Fruit fly (Drosophila melanogaster) whole organism, embryonic: ENCODE results near the gene CG1951.

ENCODE experiments used
- Bgb ChIP-seq: fragments of 200-800 bp; sonication (Bioruptor generic); IDR thresholded peaks from 2 replicates; pipeline ENCODE4 v1.3.6; 2022; ENCODE audit warnings: missing biosample characterization, missing genetic modification characterization; ENCODE audit not compliant: partially characterized antibody
- CG1024 ChIP-seq: fragments of 200-800 bp; sonication (Bioruptor generic); IDR thresholded peaks from 2 replicates; pipeline ENCODE4 v1.3.6; 2022; ENCODE audit warnings: missing biosample characterization, missing genetic modification characterization
- CG10321 ChIP-seq: fragments of 200-800 bp; sonication (Bioruptor generic); IDR thresholded peaks from 2 replicates; pipeline ENCODE4 v1.3.6; 2022; ENCODE audit warnings: missing biosample characterization, missing genetic modification characterization
- CG11504 ChIP-seq: fragments of 200-800 bp; sonication (Bioruptor generic); optimal IDR thresholded peaks from 3 replicates; lab custom pipeline; 2019; ENCODE audit warnings: missing biosample characterization, mild to moderate bottlenecking, missing genetic modification characterization, moderate library complexity
- CG12744 ChIP-seq: fragments of 200-800 bp; sonication (Bioruptor generic); optimal IDR thresholded peaks from 2 replicates; lab custom pipeline; 2016; ENCODE audit warnings: missing biosample characterization, missing genetic modification characterization
- CG12769 ChIP-seq: fragments of 200-800 bp; sonication (Bioruptor generic); optimal IDR thresholded peaks from 2 replicates; lab custom pipeline; 2019; ENCODE audit warnings: missing biosample characterization, mild to moderate bottlenecking, missing genetic modification characterization, moderate library complexity
- CG1603 ChIP-seq: fragments of 200-800 bp; sonication (Bioruptor generic); optimal IDR thresholded peaks from 2 replicates; lab custom pipeline; 2019; ENCODE audit warnings: missing biosample characterization, mild to moderate bottlenecking, missing genetic modification characterization, moderate library complexity
- CG17359 ChIP-seq: fragments of 200-800 bp; sonication (Bioruptor generic); optimal IDR thresholded peaks from 3 replicates; lab custom pipeline; 2018; ENCODE audit warnings: missing biosample characterization, mild to moderate bottlenecking, missing genetic modification characterization, moderate library complexity
- CG17385 ChIP-seq: fragments of 200-800 bp; sonication (Bioruptor generic); optimal IDR thresholded peaks from 3 replicates; lab custom pipeline; 2018; ENCODE audit warnings: missing biosample characterization, mild to moderate bottlenecking, missing genetic modification characterization
- CG17802 ChIP-seq: fragments of 200-800 bp; sonication (Bioruptor generic); optimal IDR thresholded peaks from 2 replicates; lab custom pipeline; 2018; ENCODE audit warnings: missing biosample characterization, mild to moderate bottlenecking, missing genetic modification characterization, moderate library complexity
- CG18599 ChIP-seq: fragments of 200-800 bp; sonication (Bioruptor generic); optimal IDR thresholded peaks from 3 replicates; lab custom pipeline; 2017; ENCODE audit warnings: missing biosample characterization, missing genetic modification characterization, mild to moderate bottlenecking, moderate library complexity, missing genetic modification reagents
- CG2116 ChIP-seq: fragments of 200-800 bp; sonication (Bioruptor generic); optimal IDR thresholded peaks from 3 replicates; lab custom pipeline; 2018; ENCODE audit warnings: missing biosample characterization, mild to moderate bottlenecking, missing genetic modification characterization
- CG3163 ChIP-seq: fragments of 200-800 bp; sonication (Bioruptor generic); optimal IDR thresholded peaks from 3 replicates; lab custom pipeline; 2016; ENCODE audit warnings: missing biosample characterization, missing genetic modification characterization
- CG32767 ChIP-seq: fragments of 200-800 bp; sonication (Bioruptor generic); IDR thresholded peaks from 2 replicates; pipeline ENCODE4 v1.3.6; 2022; ENCODE audit warnings: missing biosample characterization, missing genetic modification characterization
- CG6683 ChIP-seq: fragments of 200-800 bp; sonication (Bioruptor generic); optimal IDR thresholded peaks from 2 replicates; lab custom pipeline; 2017; ENCODE audit warnings: missing biosample characterization, mild to moderate bottlenecking, missing genetic modification characterization, missing genetic modification reagents
- CG6813 ChIP-seq: fragments of 200-800 bp; sonication (Bioruptor generic); optimal IDR thresholded peaks from 2 replicates; lab custom pipeline; 2017; ENCODE audit warnings: missing biosample characterization, missing genetic modification characterization, mild to moderate bottlenecking, moderate library complexity, missing genetic modification reagents
- CG9215 ChIP-seq: fragments of 200-800 bp; sonication (Bioruptor generic); IDR thresholded peaks from 2 replicates; pipeline ENCODE4 v1.3.6; 2022; ENCODE audit warnings: missing biosample characterization, missing genetic modification characterization
- CG9876 ChIP-seq: fragments of 200-800 bp; sonication (Bioruptor generic); optimal IDR thresholded peaks from 2 replicates; lab custom pipeline; 2016; ENCODE audit warnings: missing biosample characterization, missing genetic modification characterization
- CG9932 ChIP-seq: fragments of 200-800 bp; sonication (Bioruptor generic); IDR thresholded peaks from 2 replicates; pipeline ENCODE4 v1.3.6; 2022; ENCODE audit warnings: missing biosample characterization, missing genetic modification characterization
- Dref ChIP-seq: fragments of 200-800 bp; sonication (Bioruptor generic); IDR thresholded peaks from 2 replicates; pipeline ENCODE4 v1.3.6; 2022; ENCODE audit warnings: missing biosample characterization, missing genetic modification characterization
- ERR ChIP-seq: fragments of 200-800 bp; sonication (Bioruptor generic); optimal IDR thresholded peaks from 2 replicates; lab custom pipeline; 2016; ENCODE audit warnings: missing biosample characterization, missing genetic modification characterization
- Fer3 ChIP-seq: fragments of 200-800 bp; sonication (Bioruptor generic); optimal IDR thresholded peaks from 2 replicates; lab custom pipeline; 2018; ENCODE audit warnings: missing biosample characterization, mild to moderate bottlenecking, missing genetic modification characterization, moderate library complexity
- H15 ChIP-seq: fragments of 200-800 bp; sonication (Bioruptor generic); IDR thresholded peaks from 3 replicates; pipeline ENCODE4 v1.3.6; 2022; ENCODE audit warnings: missing biosample characterization, missing genetic modification characterization
- MESR4 ChIP-seq: fragments of 200-800 bp; sonication (Bioruptor generic); optimal IDR thresholded peaks from 2 replicates; lab custom pipeline; 2018; ENCODE audit warnings: missing biosample characterization, mild to moderate bottlenecking, missing genetic modification characterization, moderate library complexity
- Nf-YC ChIP-seq: fragments of 200-800 bp; optimal IDR thresholded peaks from 3 replicates; lab custom pipeline; 2019; ENCODE audit warnings: missing biosample characterization, mild to moderate bottlenecking, missing genetic modification characterization, moderate library complexity
- TFAM ChIP-seq: fragments of 200-800 bp; sonication (Bioruptor generic); optimal IDR thresholded peaks from 2 replicates; lab custom pipeline; 2017; ENCODE audit warnings: missing biosample characterization, missing genetic modification characterization, inconsistent platforms
- ato ChIP-seq: fragments of 200-800 bp; sonication (Bioruptor generic); IDR thresholded peaks from 2 replicates; pipeline ENCODE4 v1.3.6; 2022; ENCODE audit warnings: missing biosample characterization, missing genetic modification characterization; ENCODE audit not compliant: partially characterized antibody
- cas ChIP-seq: fragments of 200-800 bp; sonication (Bioruptor generic); IDR thresholded peaks from 2 replicates; pipeline ENCODE4 v1.3.6; 2022; ENCODE audit warnings: missing biosample characterization, missing genetic modification characterization
- chinmo ChIP-seq: fragments of 200-800 bp; sonication (Bioruptor generic); IDR thresholded peaks from 4 replicates; pipeline ENCODE4 v1.3.6; 2022; ENCODE audit warnings: missing biosample characterization, missing genetic modification characterization; ENCODE audit not compliant: partially characterized antibody
- ci ChIP-seq: fragments of 200-800 bp; sonication (Bioruptor generic); IDR thresholded peaks from 3 replicates; pipeline ENCODE4 v1.3.6; 2022; ENCODE audit warnings: missing biosample characterization, missing genetic modification characterization
- dmrt11E ChIP-seq: fragments of 200-800 bp; sonication (Bioruptor generic); optimal IDR thresholded peaks from 3 replicates; lab custom pipeline; 2018; ENCODE audit warnings: missing biosample characterization, mild to moderate bottlenecking, missing genetic modification characterization, moderate library complexity
- fu2 ChIP-seq: fragments of 200-800 bp; sonication (Bioruptor generic); optimal IDR thresholded peaks from 2 replicates; lab custom pipeline; 2016; ENCODE audit warnings: missing biosample characterization, missing genetic modification characterization
- her ChIP-seq: fragments of 200-800 bp; sonication (Bioruptor generic); optimal IDR thresholded peaks from 2 replicates; lab custom pipeline; 2016; ENCODE audit warnings: missing biosample characterization, missing genetic modification characterization
- hkb ChIP-seq, 2 experiments: fragments of 200-800 bp in 1 of 2; fragments of >200 bp in 1 of 2; sonication (Bioruptor generic) in 1 of 2; IDR thresholded peaks in 1 of 2; optimal IDR thresholded peaks in 1 of 2; 2 replicates each; pipeline versions ENCODE4 v1.3.6 to Lab custom; 2017 to 2022; ENCODE audit warnings: missing biosample characterization in 1 of 2, missing genetic modification characterization in 1 of 2
- lbe ChIP-seq: fragments of 200-800 bp; sonication (Bioruptor generic); optimal IDR thresholded peaks from 2 replicates; lab custom pipeline; 2016; ENCODE audit warnings: missing biosample characterization, mild to moderate bottlenecking, missing genetic modification characterization
- lmd ChIP-seq: fragments of 200-800 bp; sonication (Bioruptor generic); IDR thresholded peaks from 2 replicates; pipeline ENCODE4 v1.3.6; 2022; ENCODE audit warnings: missing biosample characterization, missing genetic modification characterization
- mam ChIP-seq: fragments of 200-800 bp; sonication (Bioruptor generic); optimal IDR thresholded peaks from 3 replicates; lab custom pipeline; 2016; ENCODE audit warnings: missing biosample characterization, missing genetic modification characterization
- mld ChIP-seq: fragments of 200-800 bp; sonication (Bioruptor generic); IDR thresholded peaks from 3 replicates; pipeline ENCODE4 v1.3.6; 2022; ENCODE audit warnings: missing biosample characterization, missing genetic modification characterization; ENCODE audit not compliant: partially characterized antibody
- slbo ChIP-seq: fragments of 200-800 bp; sonication (Bioruptor generic); IDR thresholded peaks from 2 replicates; pipeline ENCODE4 v1.3.6; 2022; ENCODE audit warnings: missing biosample characterization, missing genetic modification characterization
- sna ChIP-seq: fragments of 200-800 bp; sonication (Bioruptor generic); IDR thresholded peaks from 2 replicates; pipeline ENCODE4 v1.3.6; 2022; ENCODE audit warnings: missing biosample characterization, missing genetic modification characterization; ENCODE audit not compliant: partially characterized antibody
- sob ChIP-seq: fragments of 200-800 bp; sonication (Bioruptor generic); IDR thresholded peaks from 2 replicates; pipeline ENCODE4 v1.3.6; 2022; ENCODE audit warnings: missing biosample characterization, missing genetic modification characterization
- ssp ChIP-seq: fragments of 200-800 bp; sonication (Bioruptor generic); IDR thresholded peaks from 2 replicates; pipeline ENCODE4 v1.3.6; 2022; ENCODE audit warnings: missing biosample characterization, missing genetic modification characterization
- stwl ChIP-seq: fragments of 200-800 bp; sonication (Bioruptor generic); optimal IDR thresholded peaks from 3 replicates; lab custom pipeline; 2018; ENCODE audit warnings: missing biosample characterization, mild to moderate bottlenecking, missing genetic modification characterization, moderate library complexity
- trem ChIP-seq: fragments of 200-800 bp; optimal IDR thresholded peaks from 3 replicates; lab custom pipeline; 2019; ENCODE audit warnings: missing biosample characterization, mild to moderate bottlenecking, missing genetic modification characterization, moderate library complexity
- unc-4 ChIP-seq: fragments of 200-800 bp; sonication (Bioruptor generic); IDR thresholded peaks from 2 replicates; pipeline ENCODE4 v1.3.6; 2022; ENCODE audit warnings: missing biosample characterization, missing genetic modification characterization; ENCODE audit not compliant: partially characterized antibody
- vfl ChIP-seq: fragments of 200-800 bp; sonication (Bioruptor generic); optimal IDR thresholded peaks from 2 replicates; lab custom pipeline; 2016; ENCODE audit warnings: missing biosample characterization, missing genetic modification characterization
- vvl ChIP-seq: fragments of 200-800 bp; sonication (Bioruptor generic); IDR thresholded peaks from 2 replicates; pipeline ENCODE4 v1.3.6; 2022; ENCODE audit warnings: missing biosample characterization, missing genetic modification characterization

CG1951 gene

dm6 chr3R:29039704-29040430 is 12.8 kb downstream of the CG1951 start (continued):
- TF ChIP-seq ci (GFP tag; lab: Robert Waterston, UW) = peak; percentile 48; the same call in 2 of the 3 replicates
- TF ChIP-seq cas = no peak
- peak; percentile 10 for TF ChIP-seq lbe (GFP tag; lab: Kevin White, UChicago)
- peak; percentile 62 for TF ChIP-seq ERR (GFP tag; lab: Kevin White, UChicago)
- peak; percentile 91 for TF ChIP-seq Nf-YC (tag; lab: Kevin White, UChicago)
- no peak for TF ChIP-seq CG6813
- TF ChIP-seq hkb (optimal IDR thresholded peaks at IDR 0.05; lab: Kevin White, UChicago) = no peak
- 0 out of 2 replicates have a peak, but pooled peaks have one; percentile 10 for TF ChIP-seq hkb (GFP tag; IDR thresholded peaks at IDR 0.05; lab: Robert Waterston, UW)
- TF ChIP-seq lmd (GFP tag; lab: Robert Waterston, UW) = peak; percentile 16; the same call in 1 of the 2 replicates
- peak; percentile 49 for TF ChIP-seq CG9932 (GFP tag; lab: Robert Waterston, UW)
- TF ChIP-seq CG18599 = peak; percentile 43
- no peak for TF ChIP-seq H15 (GFP tag; lab: Robert Waterston, UW)
- peak; percentile 43 for TF ChIP-seq slbo
- TF ChIP-seq CG3163 = peak; percentile 33
- no peak for TF ChIP-seq TFAM (GFP tag; lab: Kevin White, UChicago)
- TF ChIP-seq mld (GFP tag; lab: Robert Waterston, UW) = no peak
- no peak for TF ChIP-seq ato (GFP tag; lab: Robert Waterston, UW)
- TF ChIP-seq CG9215 (GFP tag; lab: Robert Waterston, UW) = peak; percentile 26; the same call in 1 of the 2 replicates
- TF ChIP-seq CG11504 (tag; lab: Kevin White, UChicago) = peak; percentile 23
- peak; percentile 43 for TF ChIP-seq vfl
- peak; percentile 57 for TF ChIP-seq vvl (GFP tag; lab: Robert Waterston, UW)
- TF ChIP-seq ssp (GFP tag; lab: Robert Waterston, UW) = no peak
- no peak for TF ChIP-seq CG10321 (GFP tag; lab: Robert Waterston, UW)
- TF ChIP-seq CG32767 (GFP tag; lab: Robert Waterston, UW) = peak; percentile 18; the same call in 1 of the 2 replicates
- peak; percentile 56 for TF ChIP-seq CG12769 (tag; lab: Kevin White, UChicago)
- 0 out of 4 replicates have a peak, but pooled peaks have one; percentile 40 for TF ChIP-seq chinmo
- TF ChIP-seq sob (GFP tag; lab: Robert Waterston, UW) = peak; percentile 59; the same call in 1 of the 2 replicates
- TF ChIP-seq mam = peak; percentile 58
- TF ChIP-seq CG1603 = peak; percentile 57
- peak; percentile 39 for TF ChIP-seq CG17385 (GFP tag; lab: Kevin White, UChicago)
- peak; percentile 44 for TF ChIP-seq CG17359 (tag; lab: Kevin White, UChicago)
- TF ChIP-seq CG17802 = peak; percentile 2
- TF ChIP-seq CG9876 (GFP tag; lab: Kevin White, UChicago) = peak; percentile 6
- peak; percentile 26 for TF ChIP-seq MESR4 (GFP tag; lab: Kevin White, UChicago)
- TF ChIP-seq fu2 (GFP tag; lab: Kevin White, UChicago) = peak; percentile 26
- TF ChIP-seq CG1024 (GFP tag; lab: Robert Waterston, UW) = no peak
- no peak for TF ChIP-seq CG6683
- no peak for TF ChIP-seq Fer3 (tag; lab: Kevin White, UChicago)
- TF ChIP-seq sna (GFP tag; lab: Robert Waterston, UW) = 0 out of 2 replicates have a peak, but pooled peaks have one; percentile 30
- TF ChIP-seq Dref (GFP tag; lab: Robert Waterston, UW) = 0 out of 2 replicates have a peak, but pooled peaks have one; percentile 16
- TF ChIP-seq stwl = peak; percentile 95
- no peak for TF ChIP-seq her (GFP tag; lab: Kevin White, UChicago)
- TF ChIP-seq Bgb = peak; percentile 40; the same call in 1 of the 2 replicates
- peak; percentile 25 for TF ChIP-seq CG2116
- TF ChIP-seq trem (tag; lab: Kevin White, UChicago) = peak; percentile 58
- peak; percentile 13; the same call in 1 of the 2 replicates for TF ChIP-seq unc-4 (GFP tag; lab: Robert Waterston, UW)
- TF ChIP-seq dmrt11E (tag; lab: Kevin White, UChicago) = peak; percentile 17
- peak; percentile 48 for TF ChIP-seq CG12744 (GFP tag; lab: Kevin White, UChicago)
